Worm (Caenorhabditis elegans): ENCODE data around the gene grd-8.

The grd-8 gene

ce11 chrV:7822655-7823054 lies 19.7 kb upstream of the grd-8 start:
- TF ChIP-seq ZK546.5 (tag; optimal IDR thresholded peaks at IDR 0.05): no peak
- no peak for TF ChIP-seq mbf-1 (tag; optimal IDR thresholded peaks at IDR 0.05)
- no peak for TF ChIP-seq alr-1 (tag; optimal IDR thresholded peaks at IDR 0.05)
- no peak for TF ChIP-seq ztf-1 (GFP tag; conservative IDR thresholded peaks at IDR 0.05)
- peak; percentile 37 for TF ChIP-seq C34F6.9 (tag; optimal IDR thresholded peaks at IDR 0.05)
- no peak for TF ChIP-seq blmp-1 (tag; optimal IDR thresholded peaks at IDR 0.05; ENCODE audit: insufficient read depth)
- no peak for TF ChIP-seq nhr-10 (tag; optimal IDR thresholded peaks at IDR 0.05)
- TF ChIP-seq ama-1 (optimal IDR thresholded peaks at IDR 0.05): no peak
- no peak for TF ChIP-seq fos-1 (tag; optimal IDR thresholded peaks at IDR 0.05)
- TF ChIP-seq elt-3 (tag; optimal IDR thresholded peaks at IDR 0.05): no peak
- TF ChIP-seq nhr-11 (tag; optimal IDR thresholded peaks at IDR 0.05): no peak
- TF ChIP-seq sem-4 (tag; optimal IDR thresholded peaks at IDR 0.05): no peak
- no peak for TF ChIP-seq sma-3 (GFP tag; optimal IDR thresholded peaks at IDR 0.05)
- no peak for TF ChIP-seq unc-39 (tag; optimal IDR thresholded peaks at IDR 0.05)
- peak; percentile 84 for TF ChIP-seq nhr-129 (tag; optimal IDR thresholded peaks at IDR 0.05)
- peak; percentile 60 for TF ChIP-seq crh-2 (tag; optimal IDR thresholded peaks at IDR 0.05)
- no peak for TF ChIP-seq ztf-4 (tag; optimal IDR thresholded peaks at IDR 0.05)
- no peak for TF ChIP-seq gmeb-1 (tag; optimal IDR thresholded peaks at IDR 0.05)
- peak in 1 of 2 experiments; percentile 57 for TF ChIP-seq lsy-2 (tag; optimal IDR thresholded peaks at IDR 0.05)
- TF ChIP-seq lin-13 (GFP tag; optimal IDR thresholded peaks at IDR 0.05): no peak
- no peak for TF ChIP-seq elt-1 (tag; optimal IDR thresholded peaks at IDR 0.05)
- TF ChIP-seq nhr-237 (tag; optimal IDR thresholded peaks at IDR 0.05): no peak
- peak; percentile 82 for TF ChIP-seq F13H6.1 (tag; optimal IDR thresholded peaks at IDR 0.05)
- TF ChIP-seq mab-5 (tag; optimal IDR thresholded peaks at IDR 0.05): peak; percentile 56
- TF ChIP-seq ceh-16 (tag; optimal IDR thresholded peaks at IDR 0.05): no peak
- TF ChIP-seq lin-11 (tag; optimal IDR thresholded peaks at IDR 0.05): no peak
- no peak for TF ChIP-seq R02D3.7 (tag; optimal IDR thresholded peaks at IDR 0.05)
- TF ChIP-seq sma-9 (GFP tag; optimal IDR thresholded peaks at IDR 0.05): peak; percentile 32
- no peak for TF ChIP-seq sma-9 (tag; optimal IDR thresholded peaks at IDR 0.05)
- no peak for TF ChIP-seq mdl-1 (tag; optimal IDR thresholded peaks at IDR 0.05)
- no peak for TF ChIP-seq Y55F3AM.14 (GFP tag; optimal IDR thresholded peaks at IDR 0.05)
- TF ChIP-seq dmd-4 (tag; optimal IDR thresholded peaks at IDR 0.05): no peak
- no peak for TF ChIP-seq ceh-82 (tag; optimal IDR thresholded peaks at IDR 0.05)
- TF ChIP-seq skn-1 (tag; optimal IDR thresholded peaks at IDR 0.05): no peak
- TF ChIP-seq nhr-23 (tag; optimal IDR thresholded peaks at IDR 0.05): no peak
- no peak for TF ChIP-seq aly-2 (tag; optimal IDR thresholded peaks at IDR 0.05)
- TF ChIP-seq unc-62 (GFP tag; optimal IDR thresholded peaks at IDR 0.05): peak; percentile 8
- no peak for TF ChIP-seq nhr-25 (tag; optimal IDR thresholded peaks at IDR 0.05)
- no peak for TF ChIP-seq nhr-6 (tag; optimal IDR thresholded peaks at IDR 0.05)
- TF ChIP-seq snpc-4 (tag; optimal IDR thresholded peaks at IDR 0.05): no peak
- no peak for TF ChIP-seq ztf-11 (tag; optimal IDR thresholded peaks at IDR 0.05)
- TF ChIP-seq lin-39 (tag; optimal IDR thresholded peaks at IDR 0.05): no peak
- TF ChIP-seq unc-55 (GFP tag; optimal IDR thresholded peaks at IDR 0.05): no peak
- no peak for TF ChIP-seq nhr-21 (tag; optimal IDR thresholded peaks at IDR 0.05)
- TF ChIP-seq zag-1 (tag; optimal IDR thresholded peaks at IDR 0.05): no peak
- no peak for TF ChIP-seq peb-1 (tag; optimal IDR thresholded peaks at IDR 0.05)
- no peak for TF ChIP-seq nhr-77 (tag; optimal IDR thresholded peaks at IDR 0.05)
- no peak for TF ChIP-seq nhr-12 (tag; optimal IDR thresholded peaks at IDR 0.05)
- peak; percentile 19 for TF ChIP-seq egl-27 (tag; optimal IDR thresholded peaks at IDR 0.05)

- TF ChIP-seq mbf-1 (tag; optimal IDR thresholded peaks at IDR 0.05): no peak
- TF ChIP-seq nhr-129 (tag; optimal IDR thresholded peaks at IDR 0.05): no peak
- TF ChIP-seq ztf-4 (tag; optimal IDR thresholded peaks at IDR 0.05): no peak
- TF ChIP-seq zag-1 (tag; optimal IDR thresholded peaks at IDR 0.05): no peak
- no peak for TF ChIP-seq lin-13 (GFP tag; optimal IDR thresholded peaks at IDR 0.05)
- TF ChIP-seq fos-1 (tag; optimal IDR thresholded peaks at IDR 0.05): no peak
These were observed 18.2 kb upstream of the grd-8 start for ce11 chrV:7824138-7824537.

Measured in whole organism, L2 larva.